Fruit fly (Drosophila melanogaster) whole organism, adult: ENCODE measurements around the gene cpx.

ENCODE experiments used
- CG11617 ChIP-seq: fragments of 200-800 bp; sonication (Bioruptor generic); optimal IDR thresholded peaks from 2 replicates; lab custom pipeline; 2017; ENCODE audit warnings: mild to moderate bottlenecking, missing biosample characterization, missing genetic modification reagents, missing genetic modification characterization
- CG12768 ChIP-seq: fragments of 200-800 bp; sonication (Bioruptor generic); optimal IDR thresholded peaks from 2 replicates; lab custom pipeline; 2017; ENCODE audit warnings: missing biosample characterization, missing genetic modification characterization, mild to moderate bottlenecking, moderate library complexity, missing genetic modification reagents
- CG14711 ChIP-seq: fragments of 200-800 bp; sonication (Bioruptor generic); optimal IDR thresholded peaks from 2 replicates; lab custom pipeline; 2018; ENCODE audit warnings: missing biosample characterization, mild to moderate bottlenecking, missing genetic modification characterization, moderate library complexity
- CG1620 ChIP-seq: fragments of 200-800 bp; sonication (Bioruptor generic); optimal IDR thresholded peaks from 2 replicates; lab custom pipeline; 2016; ENCODE audit warnings: missing biosample characterization, missing genetic modification characterization
- CG33017 ChIP-seq: fragments of 200-800 bp; sonication (Bioruptor generic); optimal IDR thresholded peaks from 2 replicates; lab custom pipeline; 2018; ENCODE audit warnings: missing biosample characterization, mild to moderate bottlenecking, missing genetic modification characterization, moderate library complexity
- CG5204 ChIP-seq: fragments of 200-800 bp; sonication (Bioruptor generic); optimal IDR thresholded peaks from 2 replicates; lab custom pipeline; 2016; ENCODE audit warnings: missing biosample characterization, missing genetic modification characterization
- CG7045 ChIP-seq: fragments of 200-800 bp; sonication (Bioruptor generic); optimal IDR thresholded peaks from 2 replicates; lab custom pipeline; 2017; ENCODE audit warnings: missing biosample characterization, mild to moderate bottlenecking, missing genetic modification characterization
- CG7101 ChIP-seq: fragments of 200-800 bp; sonication (Bioruptor generic); optimal IDR thresholded peaks from 2 replicates; lab custom pipeline; 2018; ENCODE audit warnings: missing biosample characterization, mild to moderate bottlenecking, missing genetic modification characterization, moderate library complexity
- Clk ChIP-seq: fragments of 200-800 bp; sonication (Bioruptor generic); optimal IDR thresholded peaks from 2 replicates; lab custom pipeline; 2017; ENCODE audit warnings: missing biosample characterization, missing genetic modification characterization
- Crg-1 ChIP-seq: fragments of 200-800 bp; sonication (Bioruptor generic); optimal IDR thresholded peaks from 2 replicates; lab custom pipeline; 2016; ENCODE audit warnings: missing biosample characterization, missing genetic modification characterization
- Hr96 ChIP-seq: fragments of 200-800 bp; sonication (Bioruptor generic); optimal IDR thresholded peaks from 2 replicates; lab custom pipeline; 2016; ENCODE audit warnings: missing biosample characterization, missing genetic modification characterization
- Mnt ChIP-seq: fragments of 200-800 bp; sonication (Bioruptor generic); optimal IDR thresholded peaks from 2 replicates; lab custom pipeline; 2016; ENCODE audit warnings: missing biosample characterization, mild to moderate bottlenecking, missing genetic modification characterization
- bab1 ChIP-seq: fragments of 200-800 bp; sonication (Bioruptor generic); optimal IDR thresholded peaks from 3 replicates; lab custom pipeline; 2019; ENCODE audit warnings: missing biosample characterization, mild to moderate bottlenecking, missing genetic modification characterization, moderate library complexity
- cic ChIP-seq: fragments of 200-800 bp; sonication (Bioruptor generic); optimal IDR thresholded peaks from 2 replicates; lab custom pipeline; 2017; ENCODE audit warnings: missing biosample characterization, mild to moderate bottlenecking, missing genetic modification characterization, moderate library complexity
- cnc ChIP-seq, 2 experiments: fragments of >200 bp; optimal IDR thresholded peaks; 2 replicates each; lab custom pipeline; 2017
- kay ChIP-seq: fragments of 200-800 bp; sonication (Bioruptor generic); peaks from one replicate; lab custom pipeline; 2016; ENCODE audit warnings: missing biosample characterization, missing genetic modification characterization, borderline replicate concordance
- ovo ChIP-seq: fragments of 200-800 bp; sonication (Bioruptor generic); optimal IDR thresholded peaks from 2 replicates; lab custom pipeline; 2016; ENCODE audit warnings: missing biosample characterization, missing genetic modification characterization
- pad ChIP-seq: fragments of 200-800 bp; sonication (Bioruptor generic); optimal IDR thresholded peaks from 3 replicates; lab custom pipeline; 2017; ENCODE audit warnings: missing biosample characterization, missing genetic modification characterization, mild to moderate bottlenecking, moderate library complexity, missing genetic modification reagents
- tj ChIP-seq: fragments of 200-800 bp; sonication (Bioruptor generic); optimal IDR thresholded peaks from 3 replicates; lab custom pipeline; 2017; ENCODE audit warnings: missing biosample characterization, mild to moderate bottlenecking, missing genetic modification characterization, moderate library complexity
- toe ChIP-seq: fragments of 200-800 bp; sonication (Bioruptor generic); optimal IDR thresholded peaks from 2 replicates; lab custom pipeline; 2016; ENCODE audit warnings: missing biosample characterization, missing genetic modification characterization

cpx gene

dm6 chr3R:4341177-4341576, 61.2 kb downstream of the cpx start:
- TF ChIP-seq CG7101 (tag; lab: Kevin White, UChicago) (no peak), cnc (optimal IDR thresholded peaks at IDR 0.05; lab: Kevin White, UChicago) (no peak), Clk (GFP tag; lab: Kevin White, UChicago) (no peak), Hr96 (GFP tag; lab: Kevin White, UChicago) (no peak), ovo (no peak), Crg-1 (GFP tag; lab: Kevin White, UChicago) (no peak), bab1 (no peak), CG11617 (no peak), CG7045 (GFP tag; lab: Kevin White, UChicago) (no peak), cic (GFP tag; lab: Kevin White, UChicago) (no peak), Mnt (GFP tag; lab: Kevin White, UChicago) (no peak), CG1620 (GFP tag; lab: Kevin White, UChicago) (no peak), CG12768 (GFP tag; lab: Kevin White, UChicago) (no peak), CG33017 (tag; lab: Kevin White, UChicago) (no peak)

dm6 chr3R:4346636-4347035, 66.6 kb downstream of the cpx start, which contains the start of gene hkb:
hkb (minus strand) TSS chr3R:4346646.
- no peak for TF ChIP-seq CG7045 (GFP tag; lab: Kevin White, UChicago)
- no peak for TF ChIP-seq pad (GFP tag; lab: Kevin White, UChicago)
- no peak for TF ChIP-seq Crg-1 (GFP tag; lab: Kevin White, UChicago)
- TF ChIP-seq ovo = no peak
- no peak for TF ChIP-seq CG12768 (GFP tag; lab: Kevin White, UChicago)
- TF ChIP-seq CG5204 (GFP tag; lab: Kevin White, UChicago) = no peak
- TF ChIP-seq tj (GFP tag; lab: Kevin White, UChicago) = no peak

dm6 chr3R:4348197-4348814, 68.3 kb downstream of the cpx start:
- TF ChIP-seq cnc (optimal IDR thresholded peaks at IDR 0.05; lab: Kevin White, UChicago) (no peak), kay (GFP tag; lab: Kevin White, UChicago) (no peak), cic (GFP tag; lab: Kevin White, UChicago) (no peak), Mnt (GFP tag; lab: Kevin White, UChicago) (no peak), CG33017 (tag; lab: Kevin White, UChicago) (no peak), CG7101 (tag; lab: Kevin White, UChicago) (no peak), CG1620 (GFP tag; lab: Kevin White, UChicago) (no peak), CG11617 (no peak), CG7045 (GFP tag; lab: Kevin White, UChicago) (no peak), CG14711 (no peak)

dm6 chr3R:4350199-4350598, 70.2 kb downstream of the cpx start:
- no peak for TF ChIP-seq CG5204 (GFP tag; lab: Kevin White, UChicago)
- TF ChIP-seq ovo = no peak
- TF ChIP-seq CG7045 (GFP tag; lab: Kevin White, UChicago) = no peak
- no peak for TF ChIP-seq CG1620 (GFP tag; lab: Kevin White, UChicago)
- no peak for TF ChIP-seq Clk (GFP tag; lab: Kevin White, UChicago)
- TF ChIP-seq cic (GFP tag; lab: Kevin White, UChicago) = no peak
- TF ChIP-seq bab1 = no peak
- TF ChIP-seq CG7101 (tag; lab: Kevin White, UChicago) = no peak
- no peak for TF ChIP-seq kay (GFP tag; lab: Kevin White, UChicago)
- TF ChIP-seq CG33017 (tag; lab: Kevin White, UChicago) = no peak
- TF ChIP-seq CG12768 (GFP tag; lab: Kevin White, UChicago) = no peak
- no peak for TF ChIP-seq pad (GFP tag; lab: Kevin White, UChicago)
- TF ChIP-seq toe (GFP tag; lab: Kevin White, UChicago) = no peak
- TF ChIP-seq CG14711 = no peak

dm6 chr3R:4353569-4353968, 73.5 kb downstream of the cpx start:
- TF ChIP-seq cic (GFP tag; lab: Kevin White, UChicago) = no peak
- no peak for TF ChIP-seq CG11617
- TF ChIP-seq cnc (optimal IDR thresholded peaks at IDR 0.05; lab: Kevin White, UChicago) = no peak
- TF ChIP-seq pad (GFP tag; lab: Kevin White, UChicago) = no peak
- TF ChIP-seq bab1 = no peak
- no peak for TF ChIP-seq CG12768 (GFP tag; lab: Kevin White, UChicago)
- TF ChIP-seq CG33017 (tag; lab: Kevin White, UChicago) = no peak
- no peak for TF ChIP-seq ovo
- no peak for TF ChIP-seq CG14711
- no peak for TF ChIP-seq CG7045 (GFP tag; lab: Kevin White, UChicago)
- TF ChIP-seq CG1620 (GFP tag; lab: Kevin White, UChicago) = no peak
- TF ChIP-seq Mnt (GFP tag; lab: Kevin White, UChicago) = no peak
- no peak for TF ChIP-seq Hr96 (GFP tag; lab: Kevin White, UChicago)
- TF ChIP-seq kay (GFP tag; lab: Kevin White, UChicago) = no peak
